Fruit fly (Drosophila melanogaster) ovary, adult (tissue): ENCODE data around the gene Dad.

Experiments
- CG17801 ChIP-seq: fragments of 200-800 bp; optimal IDR thresholded peaks from 2 replicates; lab custom pipeline; 2019; ENCODE audit warnings: missing biosample characterization, mild to moderate bottlenecking, missing genetic modification characterization, moderate library complexity; ENCODE audit not compliant: partially characterized antibody

Dad gene

dm6 chr3R:17110880-17111726 is 57.3 kb downstream of the Dad start:
- TF ChIP-seq CG17801 (GFP tag; lab: Kevin White, UChicago): no peak

dm6 chr3R:17115668-17116067 is 61.9 kb downstream of the Dad start:
- no peak for TF ChIP-seq CG17801 (GFP tag; lab: Kevin White, UChicago)

dm6 chr3R:17116231-17116630 is 62.4 kb downstream of the Dad start:
- TF ChIP-seq CG17801 (GFP tag; lab: Kevin White, UChicago): no peak

- TF ChIP-seq CG17801 (GFP tag; lab: Kevin White, UChicago): no peak
Measured at dm6 chr3R:17117607-17118327, 64.0 kb downstream of the Dad start.

- TF ChIP-seq CG17801 (GFP tag; lab: Kevin White, UChicago): peak; percentile 56
Measured at dm6 chr3R:17118917-17119378, 65.1 kb downstream of the Dad start.
